Worm (Caenorhabditis elegans) whole organism, L1 larva: Measurements from ENCODE around the gene srx-118.

Experiments used
- aly-2 ChIP-seq: fragments of 150-350 bp; optimal IDR thresholded peaks from 2 replicates; lab custom pipeline; 2014; ENCODE audit warnings: missing biosample characterization, missing genetic modification characterization
- elt-2 ChIP-seq: sonication (generic microtip); optimal IDR thresholded peaks from 2 replicates; lab custom pipeline; 2016; ENCODE audit warnings: missing genetic modification characterization, mild to moderate bottlenecking, inconsistent platforms, missing compliant biosample characterization, missing genetic modification reagents
- elt-3 ChIP-seq, 6 experiments: fragments of 150-350 bp in 1 of 6; sonication (generic microtip); optimal IDR thresholded peaks; 2 replicates each; lab custom pipeline; 2017 to 2018; ENCODE audit warnings: missing biosample characterization in 6 of 6, missing genetic modification characterization in 6 of 6, inconsistent platforms in 1 of 6
- fos-1 ChIP-seq: fragments of 150-350 bp; optimal IDR thresholded peaks from 2 replicates; lab custom pipeline; 2014; ENCODE audit warnings: missing biosample characterization, missing genetic modification characterization
- hlh-4 ChIP-seq: sonication (generic microtip); optimal IDR thresholded peaks from 2 replicates; lab custom pipeline; 2016; ENCODE audit warnings: mild to moderate bottlenecking, missing genetic modification characterization, missing compliant biosample characterization
- mdl-1 ChIP-seq, 2 experiments: fragments of 150-350 bp; optimal IDR thresholded peaks; 2 replicates each; lab custom pipeline; 2014 to 2017; ENCODE audit warnings: missing biosample characterization in 2 of 2, missing genetic modification characterization in 2 of 2, inconsistent platforms in 1 of 2
- mep-1 ChIP-seq: fragments of 150-350 bp; optimal IDR thresholded peaks from 2 replicates; lab custom pipeline; 2014; ENCODE audit warnings: missing biosample characterization, missing genetic modification characterization
- nhr-11 ChIP-seq: fragments of 150-350 bp; optimal IDR thresholded peaks from 2 replicates; lab custom pipeline; 2014; ENCODE audit warnings: missing biosample characterization, missing genetic modification characterization
- nhr-76 ChIP-seq: sonication (generic microtip); optimal IDR thresholded peaks from 2 replicates; lab custom pipeline; 2017; ENCODE audit warnings: missing biosample characterization, missing genetic modification characterization
- pag-3 ChIP-seq: sonication (generic microtip); optimal IDR thresholded peaks from 2 replicates; lab custom pipeline; 2017; ENCODE audit warnings: missing genetic modification characterization, mild to moderate bottlenecking, missing compliant biosample characterization, antibody characterized with exemption, borderline replicate concordance; ENCODE audit not compliant: insufficient read depth
- snpc-4 ChIP-seq: fragments of 150-350 bp; optimal IDR thresholded peaks from 2 replicates; lab custom pipeline; 2014; ENCODE audit warnings: missing biosample characterization, missing genetic modification characterization
- sup-37 ChIP-seq: fragments of 200-800 bp; sonication (Bioruptor generic); optimal IDR thresholded peaks from 2 replicates; lab custom pipeline; 2018; ENCODE audit warnings: mild to moderate bottlenecking, missing genetic modification characterization, missing compliant biosample characterization
- tlp-1 ChIP-seq: fragments of 150-350 bp; optimal IDR thresholded peaks from 2 replicates; lab custom pipeline; 2014; ENCODE audit warnings: missing biosample characterization, missing genetic modification characterization

- TF ChIP-seq sup-37 (no peak), nhr-76 (no peak), elt-2 (tag; lab: Kevin White, UChicago) (peak; percentile 23), nhr-11 (no peak), snpc-4 (tag; lab: Kevin White, UChicago) (peak; percentile 90), mep-1 (tag; lab: Kevin White, UChicago) (peak; percentile 56), aly-2 (tag; lab: Kevin White, UChicago) (peak; percentile 49), hlh-4 (tag; lab: Kevin White, UChicago) (no peak), pag-3 (tag; lab: Kevin White, UChicago) (no peak), mdl-1 (tag; optimal IDR thresholded peaks at IDR 0.05; lab: Kevin White, UChicago) (peak in 1 of 2 experiments; percentile 47), elt-3 (tag; optimal IDR thresholded peaks at IDR 0.05; lab: Kevin White, UChicago) (peak in 2 of 6 experiments; percentile 10 to 30), tlp-1 (no peak), fos-1 (peak; percentile 69)
Measured at ce11 chrII:12494556-12495131, 31.0 kb upstream of the srx-118 start, which contains the start of gene col-85.
